Fruit fly (Drosophila melanogaster): ENCODE data around the gene okr.
A peak's percentile ranks its signal among the peaks of the same experiment; 100 is the strongest.

The okr gene

DNA sequence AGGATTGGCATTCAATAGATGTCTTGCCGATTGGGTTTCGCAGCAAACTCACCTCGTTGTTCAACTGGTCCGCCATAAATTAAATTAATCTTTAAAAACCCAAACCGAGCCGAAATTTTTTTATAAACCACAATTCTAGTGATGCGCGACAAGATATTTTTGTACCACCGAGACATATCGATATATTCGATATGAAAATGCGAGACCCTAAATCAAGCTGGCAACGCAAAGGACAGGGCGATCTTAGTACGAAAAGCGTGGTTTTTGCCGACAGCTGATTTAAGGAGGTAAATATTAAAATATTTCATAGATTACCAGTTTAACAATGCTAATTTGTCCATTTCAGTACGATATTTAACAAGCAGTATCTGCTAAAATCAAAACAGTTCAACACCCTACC is 36.5 kb upstream of the okr start, which contains the start of the genes Sf3b2 and CG17219 (continued):
- TF ChIP-seq CG4617 (GFP tag; optimal IDR thresholded peaks at IDR 0.05; ENCODE audit: borderline replicate concordance) (peak; percentile 87), Myb (GFP tag; optimal IDR thresholded peaks at IDR 0.05) (peak; percentile 78), bbx (GFP tag; IDR thresholded peaks at IDR 0.05; ENCODE audit: partially characterized antibody) (peak; percentile 73), CG14710 (tag; optimal IDR thresholded peaks at IDR 0.05) (peak; percentile 45), nmo (GFP tag; optimal IDR thresholded peaks at IDR 0.05) (peak; percentile 40), CG10543 (GFP tag; optimal IDR thresholded peaks at IDR 0.05) (no peak), stc (GFP tag; IDR thresholded peaks at IDR 0.05) (no peak), vnd (GFP tag; IDR thresholded peaks at IDR 0.05; ENCODE audit: partially characterized antibody) (peak; percentile 52; the same call in 2 of the 3 replicates), sens (GFP tag) (peak; percentile 18), lola (GFP tag; optimal IDR thresholded peaks at IDR 0.05) (no peak), Meics (GFP tag; optimal IDR thresholded peaks at IDR 0.05) (no peak), pzg (GFP tag; optimal IDR thresholded peaks at IDR 0.05) (peak; percentile 89), CG2202 (tag; optimal IDR thresholded peaks at IDR 0.05) (no peak), Bgb (GFP tag; IDR thresholded peaks at IDR 0.05; ENCODE audit: partially characterized antibody) (peak; percentile 72), CG9797 (GFP tag; optimal IDR thresholded peaks at IDR 0.05) (peak; percentile 10), CG12299 (tag; optimal IDR thresholded peaks at IDR 0.05) (no peak), CG6791 (GFP tag; IDR thresholded peaks at IDR 0.05; ENCODE audit: partially characterized antibody) (peak; percentile 61), CG11560 (tag; IDR thresholded peaks at IDR 0.05) (peak; percentile 96), mld (GFP tag; IDR thresholded peaks at IDR 0.05; ENCODE audit: partially characterized antibody) (0 out of 3 replicates have a peak, but pooled peaks have one; percentile 32), dm (GFP tag; optimal IDR thresholded peaks at IDR 0.05) (peak; percentile 91), tna (GFP tag; IDR thresholded peaks at IDR 0.05; ENCODE audit: partially characterized antibody) (peak; percentile 61), CG2116 (GFP tag; optimal IDR thresholded peaks at IDR 0.05) (peak; percentile 56), tap (tag; optimal IDR thresholded peaks at IDR 0.05) (no peak), CG3838 (GFP tag; optimal IDR thresholded peaks at IDR 0.05) (no peak), sob (GFP tag; IDR thresholded peaks at IDR 0.05) (peak; percentile 25; the same call in 1 of the 2 replicates), CG9932 (GFP tag; IDR thresholded peaks at IDR 0.05) (peak; percentile 49; the same call in 1 of the 2 replicates), CG34224 (GFP tag; IDR thresholded peaks at IDR 0.05; ENCODE audit: partially characterized antibody) (peak; percentile 76), Max (GFP tag; optimal IDR thresholded peaks at IDR 0.05) (peak; percentile 62), CG17186 (GFP tag; optimal IDR thresholded peaks at IDR 0.05) (peak; percentile 25), CG15514 (GFP tag; optimal IDR thresholded peaks at IDR 0.05) (peak; percentile 1), usp (GFP tag; optimal IDR thresholded peaks at IDR 0.05) (no peak), CG7963 (GFP tag; IDR thresholded peaks at IDR 0.05; ENCODE audit: partially characterized antibody) (peak; percentile 49; the same call in 1 of the 3 replicates), pb (GFP tag; optimal IDR thresholded peaks at IDR 0.05) (no peak), pfk (GFP tag; optimal IDR thresholded peaks at IDR 0.05) (peak; percentile 22), trem (tag; optimal IDR thresholded peaks at IDR 0.05) (peak; percentile 96), tin (GFP tag; optimal IDR thresholded peaks at IDR 0.05) (peak; percentile 3), CG2120 (GFP tag; optimal IDR thresholded peaks at IDR 0.05) (peak; percentile 49), CG3847 (GFP tag; IDR thresholded peaks at IDR 0.05) (peak; percentile 54), sqz (GFP tag; optimal IDR thresholded peaks at IDR 0.05) (no peak), CG8388 (GFP tag; optimal IDR thresholded peaks at IDR 0.05) (no peak), Dip3 (GFP tag; optimal IDR thresholded peaks at IDR 0.05) (no peak), MBD-R2 (GFP tag; IDR thresholded peaks at IDR 0.05) (peak; percentile 90), Sin3A (optimal IDR thresholded peaks at IDR 0.05) (peak; percentile 11), CG17568 (GFP tag; optimal IDR thresholded peaks at IDR 0.05) (no peak), unc-4 (GFP tag; IDR thresholded peaks at IDR 0.05; ENCODE audit: partially characterized antibody) (peak; percentile 64), gro (GFP tag; optimal IDR thresholded peaks at IDR 0.05) (peak; percentile 24), CG30020 (tag; optimal IDR thresholded peaks at IDR 0.05) (peak; percentile 55), run (tag; optimal IDR thresholded peaks at IDR 0.05) (peak; percentile 74), phol (tag; optimal IDR thresholded peaks at IDR 0.05) (peak; percentile 26), mirr (GFP tag; optimal IDR thresholded peaks at IDR 0.05) (no peak)
